Worm (Caenorhabditis elegans): ENCODE results near the gene fipr-27.

DNA sequence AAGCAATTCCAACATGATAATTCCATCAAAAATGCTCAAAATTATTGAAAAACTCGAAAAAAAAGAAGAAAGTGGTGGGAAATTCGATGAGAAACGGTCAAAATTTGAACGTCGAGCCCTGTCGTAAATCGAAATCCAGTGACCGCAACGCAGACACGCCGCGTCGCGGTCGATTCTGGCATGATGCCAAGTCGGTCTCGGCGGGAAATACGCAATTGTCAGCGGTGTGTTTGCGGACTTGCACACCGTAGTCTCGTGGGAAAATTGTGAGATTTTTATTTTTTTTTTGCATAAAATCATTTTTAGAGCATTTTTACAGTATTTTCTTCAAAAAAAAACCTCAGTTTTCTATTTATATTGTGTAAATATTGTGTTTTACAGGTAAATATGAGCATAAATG lies 25.5 kb downstream of the fipr-27 start, which contains the start of gene tsr-2:
- TF ChIP-seq cebp-1 (GFP tag; IDR thresholded peaks at IDR 0.05) = 0 out of 2 replicates have a peak, but pooled peaks have one; percentile 32
- TF ChIP-seq cebp-1 (tag; optimal IDR thresholded peaks at IDR 0.05) = peak; percentile 95
- TF ChIP-seq him-1 (tag; optimal IDR thresholded peaks at IDR 0.05) = no peak
- no peak for TF ChIP-seq ama-1 (optimal IDR thresholded peaks at IDR 0.05)
- TF ChIP-seq ama-1 (GFP tag; optimal IDR thresholded peaks at IDR 0.05) = no peak
- no peak for TF ChIP-seq cebp-2 (GFP tag; IDR thresholded peaks at IDR 0.05)
- TF ChIP-seq hmg-20 (GFP tag; IDR thresholded peaks at IDR 0.05) = no peak
- TF ChIP-seq lsl-1 (GFP tag; optimal IDR thresholded peaks at IDR 0.05) = peak; percentile 91
- no peak for TF ChIP-seq T26A5.8 (tag; optimal IDR thresholded peaks at IDR 0.05)
- TF ChIP-seq nhr-120 (GFP tag; IDR thresholded peaks at IDR 0.05) = no peak
- TF ChIP-seq lir-1 (GFP tag; conservative IDR thresholded peaks at IDR 0.05) = peak; percentile 78
- TF ChIP-seq sea-2 (GFP tag; IDR thresholded peaks at IDR 0.05) = no peak
- peak in 1 of 2 experiments; percentile 63 for TF ChIP-seq let-607 (tag; optimal IDR thresholded peaks at IDR 0.05)
- peak; percentile 88 for TF ChIP-seq F23B12.7 (tag; optimal IDR thresholded peaks at IDR 0.05; ENCODE audit: insufficient read depth)
- TF ChIP-seq hmg-1.2 (GFP tag; IDR thresholded peaks at IDR 0.05) = peak; percentile 63
